Fruit fly (Drosophila melanogaster) whole organism, pupa: Measurements from ENCODE around the gene CG34355.

Experiments used
- CG10348 ChIP-seq: fragments of 200-800 bp; sonication (Bioruptor generic); IDR thresholded peaks from 2 replicates; pipeline ENCODE4 v1.3.6; 2022; ENCODE audit warnings: missing biosample characterization, missing genetic modification characterization
- CG12605 ChIP-seq: fragments of 200-800 bp; sonication (Bioruptor generic); IDR thresholded peaks from 2 replicates; pipeline ENCODE4 v1.3.6; 2022; ENCODE audit warnings: missing biosample characterization, missing genetic modification characterization
- CG13204 ChIP-seq: fragments of 200-800 bp; sonication (Bioruptor generic); optimal IDR thresholded peaks from 2 replicates; lab custom pipeline; 2018; ENCODE audit warnings: missing biosample characterization, mild to moderate bottlenecking, missing genetic modification characterization, moderate library complexity
- CG14655 ChIP-seq: fragments of 200-800 bp; sonication (Bioruptor generic); optimal IDR thresholded peaks from 3 replicates; lab custom pipeline; 2017; ENCODE audit warnings: mild to moderate bottlenecking, missing biosample characterization, missing genetic modification reagents, missing genetic modification characterization
- CG15710 ChIP-seq: fragments of 200-800 bp; sonication (Bioruptor generic); optimal IDR thresholded peaks from 2 replicates; lab custom pipeline; 2018; ENCODE audit warnings: missing biosample characterization, mild to moderate bottlenecking, missing genetic modification characterization, moderate library complexity
- CG17806 ChIP-seq: fragments of 200-800 bp; sonication (Bioruptor generic); optimal IDR thresholded peaks from 2 replicates; lab custom pipeline; 2018; ENCODE audit warnings: missing biosample characterization, mild to moderate bottlenecking, missing genetic modification characterization, moderate library complexity
- CG32121 ChIP-seq: fragments of 200-800 bp; sonication (Bioruptor generic); IDR thresholded peaks from 2 replicates; pipeline ENCODE4 v1.3.6; 2022; ENCODE audit warnings: missing biosample characterization, missing genetic modification characterization
- CG34367 ChIP-seq: fragments of 200-800 bp; sonication (Bioruptor generic); optimal IDR thresholded peaks from 2 replicates; lab custom pipeline; 2018; ENCODE audit warnings: missing biosample characterization, mild to moderate bottlenecking, missing genetic modification characterization
- CG4496 ChIP-seq: fragments of 200-800 bp; sonication (Bioruptor generic); IDR thresholded peaks from 3 replicates; pipeline ENCODE4 v1.3.6; 2022; ENCODE audit warnings: missing biosample characterization, missing genetic modification characterization
- CG8159 ChIP-seq: fragments of 200-800 bp; sonication (Bioruptor generic); optimal IDR thresholded peaks from 3 replicates; lab custom pipeline; 2018; ENCODE audit warnings: missing biosample characterization, mild to moderate bottlenecking, missing genetic modification characterization, moderate library complexity
- CG8301 ChIP-seq: fragments of 200-800 bp; sonication (Bioruptor generic); optimal IDR thresholded peaks from 2 replicates; lab custom pipeline; 2018; ENCODE audit warnings: missing biosample characterization, mild to moderate bottlenecking, missing genetic modification characterization
- CG9948 ChIP-seq: fragments of 200-800 bp; sonication (Bioruptor generic); optimal IDR thresholded peaks from 2 replicates; lab custom pipeline; 2018; ENCODE audit warnings: missing biosample characterization, mild to moderate bottlenecking, missing genetic modification characterization, moderate library complexity
- D1 ChIP-seq: fragments of 200-800 bp; sonication (Bioruptor generic); optimal IDR thresholded peaks from 2 replicates; lab custom pipeline; 2018; ENCODE audit warnings: missing biosample characterization, mild to moderate bottlenecking, missing genetic modification characterization, moderate library complexity
- EcR ChIP-seq: fragments of 200-800 bp; sonication (Bioruptor generic); optimal IDR thresholded peaks from 3 replicates; lab custom pipeline; 2019; ENCODE audit warnings: missing biosample characterization, missing genetic modification characterization, mild to moderate bottlenecking, moderate library complexity, missing genetic modification reagents
- Ets98B ChIP-seq: fragments of 200-800 bp; sonication (Bioruptor generic); IDR thresholded peaks from 2 replicates; pipeline ENCODE4 v1.3.6; 2022; ENCODE audit warnings: missing biosample characterization, missing genetic modification characterization
- Pif1A ChIP-seq: fragments of 200-800 bp; sonication (Bioruptor generic); optimal IDR thresholded peaks from 3 replicates; lab custom pipeline; 2016; ENCODE audit warnings: missing biosample characterization, missing genetic modification characterization
- Pif1B ChIP-seq: fragments of 200-800 bp; sonication (Bioruptor generic); optimal IDR thresholded peaks from 3 replicates; lab custom pipeline; 2016; ENCODE audit warnings: missing biosample characterization, missing genetic modification characterization
- Snoo ChIP-seq: fragments of 200-800 bp; sonication (Bioruptor generic); optimal IDR thresholded peaks from 3 replicates; lab custom pipeline; 2017; ENCODE audit warnings: missing biosample characterization, mild to moderate bottlenecking, missing genetic modification characterization, inconsistent platforms
- fd96Ca ChIP-seq: fragments of 200-800 bp; sonication (Bioruptor generic); IDR thresholded peaks from 3 replicates; pipeline ENCODE4 v1.3.6; 2022; ENCODE audit warnings: missing biosample characterization, missing genetic modification characterization
- gl ChIP-seq: fragments of 200-800 bp; sonication (Bioruptor generic); optimal IDR thresholded peaks from 2 replicates; lab custom pipeline; 2018; ENCODE audit warnings: missing biosample characterization, mild to moderate bottlenecking, missing genetic modification characterization
- rn ChIP-seq: fragments of 200-800 bp; sonication (Bioruptor generic); IDR thresholded peaks from 2 replicates; pipeline ENCODE4 v1.3.6; 2022; ENCODE audit warnings: missing biosample characterization, missing genetic modification characterization

CG34355 gene

dm6 chr3R:23782456-23783402 is 20.9 kb upstream of the CG34355 start:
- TF ChIP-seq gl (tag; lab: Kevin White, UChicago), result peak; percentile 62
- TF ChIP-seq EcR (GFP tag; lab: Kevin White, UChicago), result peak; percentile 45
- peak; percentile 80 for TF ChIP-seq rn (GFP tag; lab: Robert Waterston, UW)
- TF ChIP-seq CG14655 (GFP tag; lab: Kevin White, UChicago), result peak; percentile 96
- TF ChIP-seq CG32121 (GFP tag; lab: Robert Waterston, UW), result peak; percentile 90
- TF ChIP-seq Pif1B (GFP tag; lab: Kevin White, UChicago), result peak; percentile 95
- TF ChIP-seq Pif1A (GFP tag; lab: Kevin White, UChicago), result peak; percentile 91
- TF ChIP-seq fd96Ca (GFP tag; lab: Robert Waterston, UW), result peak; percentile 93
- TF ChIP-seq CG12605 (GFP tag; lab: Robert Waterston, UW), result peak; percentile 85
- peak; percentile 84 for TF ChIP-seq CG15710 (tag; lab: Kevin White, UChicago)
- TF ChIP-seq CG10348 (GFP tag; lab: Robert Waterston, UW), result peak; percentile 69
- TF ChIP-seq CG13204 (GFP tag; lab: Kevin White, UChicago), result peak; percentile 29
- peak; percentile 75 for TF ChIP-seq Snoo (tag; lab: Kevin White, UChicago)
- TF ChIP-seq D1 (tag; lab: Kevin White, UChicago), result no peak
- TF ChIP-seq CG4496 (GFP tag; lab: Robert Waterston, UW), result peak; percentile 94
- peak; percentile 92 for TF ChIP-seq CG9948 (tag; lab: Kevin White, UChicago)
- peak; percentile 93 for TF ChIP-seq CG17806 (tag; lab: Kevin White, UChicago)
- peak; percentile 89 for TF ChIP-seq CG8159 (tag; lab: Kevin White, UChicago)
- peak; percentile 92 for TF ChIP-seq Ets98B (GFP tag; lab: Robert Waterston, UW)
- TF ChIP-seq CG34367 (tag; lab: Kevin White, UChicago), result peak; percentile 89
- TF ChIP-seq CG8301 (tag; lab: Kevin White, UChicago), result peak; percentile 95

- TF ChIP-seq rn (GFP tag; lab: Robert Waterston, UW), result no peak
- TF ChIP-seq CG4496 (GFP tag; lab: Robert Waterston, UW), result 0 out of 3 replicates have a peak, but pooled peaks have one; percentile 5
Measured at dm6 chr3R:23783403-23783757, 20.3 kb upstream of the CG34355 start.

dm6 chr3R:23783961-23784360 is 19.7 kb upstream of the CG34355 start:
- TF ChIP-seq D1 (tag; lab: Kevin White, UChicago), result peak; percentile 77
- peak; percentile 89 for TF ChIP-seq CG17806 (tag; lab: Kevin White, UChicago)
- TF ChIP-seq CG15710 (tag; lab: Kevin White, UChicago), result peak; percentile 90
- TF ChIP-seq Ets98B (GFP tag; lab: Robert Waterston, UW), result peak; percentile 58; the same call in 1 of the 2 replicates
- TF ChIP-seq CG13204 (GFP tag; lab: Kevin White, UChicago), result peak; percentile 77
- TF ChIP-seq Snoo (tag; lab: Kevin White, UChicago), result peak; percentile 62
- peak; percentile 90 for TF ChIP-seq CG8159 (tag; lab: Kevin White, UChicago)
- TF ChIP-seq Pif1A (GFP tag; lab: Kevin White, UChicago), result peak; percentile 90
- peak; percentile 59 for TF ChIP-seq gl (tag; lab: Kevin White, UChicago)
- peak; percentile 61; the same call in 1 of the 2 replicates for TF ChIP-seq CG32121 (GFP tag; lab: Robert Waterston, UW)
- TF ChIP-seq CG9948 (tag; lab: Kevin White, UChicago), result peak; percentile 92
- peak; percentile 34 for TF ChIP-seq EcR (GFP tag; lab: Kevin White, UChicago)
- peak; percentile 89 for TF ChIP-seq CG8301 (tag; lab: Kevin White, UChicago)
- TF ChIP-seq fd96Ca (GFP tag; lab: Robert Waterston, UW), result peak; percentile 59; the same call in 2 of the 3 replicates
- peak; percentile 49; the same call in 1 of the 2 replicates for TF ChIP-seq rn (GFP tag; lab: Robert Waterston, UW)
- TF ChIP-seq CG4496 (GFP tag; lab: Robert Waterston, UW), result peak; percentile 83
- peak; percentile 79 for TF ChIP-seq Pif1B (GFP tag; lab: Kevin White, UChicago)
- TF ChIP-seq CG14655 (GFP tag; lab: Kevin White, UChicago), result peak; percentile 93
- 0 out of 2 replicates have a peak, but pooled peaks have one; percentile 40 for TF ChIP-seq CG10348 (GFP tag; lab: Robert Waterston, UW)
- peak; percentile 56 for TF ChIP-seq CG12605 (GFP tag; lab: Robert Waterston, UW)
- TF ChIP-seq CG34367 (tag; lab: Kevin White, UChicago), result peak; percentile 85

dm6 chr3R:23784925-23785680 is 18.6 kb upstream of the CG34355 start:
- TF ChIP-seq fd96Ca (GFP tag; lab: Robert Waterston, UW) (no peak), gl (tag; lab: Kevin White, UChicago) (peak; percentile 68), rn (GFP tag; lab: Robert Waterston, UW) (no peak), EcR (GFP tag; lab: Kevin White, UChicago) (peak; percentile 47), CG13204 (GFP tag; lab: Kevin White, UChicago) (peak; percentile 44)
- TF ChIP-seq, all 21 proteins: peak for 3
